Worm (Caenorhabditis elegans): Measurements from ENCODE around the gene ZK795.3.

DNA sequence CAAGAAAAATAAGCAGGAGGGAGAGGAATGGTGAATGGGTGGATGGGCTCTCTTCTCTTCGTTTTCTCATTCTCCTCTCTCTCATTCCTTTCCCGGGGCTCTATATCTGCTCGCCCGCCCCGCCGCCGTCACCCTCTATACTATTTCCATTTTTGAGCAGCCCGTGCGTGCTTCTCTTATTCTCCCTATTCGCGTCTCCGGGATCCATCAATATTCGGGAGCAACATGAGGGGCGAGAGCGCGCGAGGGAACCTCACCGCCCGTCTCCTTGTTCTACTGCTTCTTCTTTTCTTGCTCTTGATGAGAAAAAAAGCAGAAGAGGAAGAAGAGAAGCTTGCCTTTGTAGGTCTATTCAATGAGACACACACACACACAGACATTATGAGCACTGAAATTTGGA is 25.0 kb downstream of the ZK795.3 start:
- TF ChIP-seq ceh-88 (GFP tag; IDR thresholded peaks at IDR 0.05) (no peak), unc-98 (GFP tag; IDR thresholded peaks at IDR 0.05) (no peak), alr-1 (tag; optimal IDR thresholded peaks at IDR 0.05; ENCODE audit: borderline replicate concordance) (no peak), tbx-2 (tag; optimal IDR thresholded peaks at IDR 0.05) (no peak), nhr-237 (tag; optimal IDR thresholded peaks at IDR 0.05) (no peak), aha-1 (tag; optimal IDR thresholded peaks at IDR 0.05) (no peak)

All from whole organism, L1 larva.